Comparison of ENCODE assay signal across 2 fruit fly cellular contexts in the genomic region with DNA sequence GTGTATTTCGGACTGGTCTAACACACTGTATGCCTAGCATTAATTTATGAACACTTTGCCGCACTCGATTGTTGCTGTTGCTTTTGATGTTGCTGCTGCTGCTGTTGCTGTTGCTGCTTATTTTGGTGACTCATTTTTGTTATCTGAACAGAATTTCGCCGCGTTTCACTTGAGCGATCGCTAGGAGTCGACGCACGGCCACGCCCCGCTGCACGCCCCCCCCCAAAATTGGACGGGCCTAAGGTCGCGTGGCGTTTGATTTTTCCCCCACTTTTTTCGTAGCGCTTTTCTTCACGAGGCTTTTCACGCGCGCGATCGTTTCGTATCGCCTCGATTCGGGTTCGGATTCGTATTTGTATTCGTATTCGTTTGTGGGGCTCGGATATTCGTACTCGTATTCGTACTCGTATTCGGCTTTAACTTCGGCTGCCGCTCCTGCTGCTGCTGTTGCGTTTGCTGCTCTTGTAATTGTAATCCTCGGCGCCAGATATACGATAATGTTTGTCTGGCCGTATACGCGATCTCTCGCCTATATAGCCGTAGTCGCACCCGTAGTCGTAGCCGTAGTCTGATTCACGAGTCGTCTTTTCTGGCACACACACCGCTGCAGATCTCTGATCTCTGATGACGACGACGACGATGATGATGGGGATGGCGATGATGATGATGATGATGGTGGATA.
TF ChIP-seq lines count a peak whose summit lies in the region.

No protein-coding gene starts in this region.

TF ChIP-seq in whole organism, embryonic, 481 proteins besides CTCF, POLR2A, EP300 and RAD21 (continued from another document and continues in another):
- TF ChIP-seq kay (GFP tag; optimal IDR thresholded peaks at IDR 0.05; lab: Kevin White, UChicago) (peak; percentile 17), D19B (GFP tag; optimal IDR thresholded peaks at IDR 0.05; lab: Kevin White, UChicago) (no peak), tna (GFP tag; IDR thresholded peaks at IDR 0.05; lab: Robert Waterston, UW; ENCODE audit: partially characterized antibody) (no peak), CG6791 (GFP tag; IDR thresholded peaks at IDR 0.05; lab: Robert Waterston, UW; ENCODE audit: partially characterized antibody) (peak; percentile 47; the same call in 1 of the 3 replicates), odd (GFP tag; optimal IDR thresholded peaks at IDR 0.05; lab: Kevin White, UChicago) (peak; percentile 3), CG4820 (GFP tag; optimal IDR thresholded peaks at IDR 0.05; lab: Kevin White, UChicago) (no peak), CG14441 (GFP tag; IDR thresholded peaks at IDR 0.05; lab: Robert Waterston, UW) (no peak), lab (GFP tag; optimal IDR thresholded peaks at IDR 0.05; lab: Kevin White, UChicago) (peak; percentile 8), run (tag; optimal IDR thresholded peaks at IDR 0.05; lab: Kevin White, UChicago) (no peak), lbe (GFP tag; optimal IDR thresholded peaks at IDR 0.05; lab: Kevin White, UChicago) (no peak), Dad (GFP tag; optimal IDR thresholded peaks at IDR 0.05; lab: Kevin White, UChicago) (no peak), Xbp1 (GFP tag; optimal IDR thresholded peaks at IDR 0.05; lab: Kevin White, UChicago) (no peak), gfzf (GFP tag; optimal IDR thresholded peaks at IDR 0.05; lab: Kevin White, UChicago) (no peak), CG11695 (GFP tag; IDR thresholded peaks at IDR 0.05; lab: Robert Waterston, UW) (0 out of 3 replicates have a peak, but pooled peaks have one; percentile 21), CG10209 (GFP tag; optimal IDR thresholded peaks at IDR 0.05; lab: Kevin White, UChicago) (no peak), chn (GFP tag; optimal IDR thresholded peaks at IDR 0.05; lab: Kevin White, UChicago) (no peak), pzg (GFP tag; optimal IDR thresholded peaks at IDR 0.05; lab: Kevin White, UChicago) (no peak), bcd (GFP tag; optimal IDR thresholded peaks at IDR 0.05; lab: Kevin White, UChicago) (no peak), B-H2 (GFP tag; optimal IDR thresholded peaks at IDR 0.05; lab: Kevin White, UChicago) (no peak), sob (GFP tag; IDR thresholded peaks at IDR 0.05; lab: Robert Waterston, UW) (peak; percentile 18; the same call in 1 of the 2 replicates), Nf-YB (GFP tag; optimal IDR thresholded peaks at IDR 0.05; lab: Kevin White, UChicago) (peak; percentile 49), CG4328 (GFP tag; optimal IDR thresholded peaks at IDR 0.05; lab: Kevin White, UChicago) (no peak), pnt (GFP tag; optimal IDR thresholded peaks at IDR 0.05; lab: Kevin White, UChicago) (no peak), dan (GFP tag; IDR thresholded peaks at IDR 0.05; lab: Robert Waterston, UW) (no peak), lmd (GFP tag; IDR thresholded peaks at IDR 0.05; lab: Robert Waterston, UW) (no peak), CG1792 (GFP tag; optimal IDR thresholded peaks at IDR 0.05; lab: Kevin White, UChicago) (no peak), Abd-B (GFP tag; optimal IDR thresholded peaks at IDR 0.05; lab: Kevin White, UChicago) (no peak), CG11504 (tag; optimal IDR thresholded peaks at IDR 0.05; lab: Kevin White, UChicago) (peak; percentile 11), CG10321 (GFP tag; IDR thresholded peaks at IDR 0.05; lab: Robert Waterston, UW) (no peak), emc (GFP tag; optimal IDR thresholded peaks at IDR 0.05; lab: Kevin White, UChicago) (no peak), cwo (GFP tag; optimal IDR thresholded peaks at IDR 0.05; lab: Kevin White, UChicago) (peak; percentile 29), CG7556 (GFP tag; optimal IDR thresholded peaks at IDR 0.05; lab: Kevin White, UChicago) (no peak), CG2129 (GFP tag; IDR thresholded peaks at IDR 0.05; lab: Robert Waterston, UW; ENCODE audit: partially characterized antibody) (no peak), nom (GFP tag; optimal IDR thresholded peaks at IDR 0.05; lab: Kevin White, UChicago) (no peak), CG8359 (GFP tag; optimal IDR thresholded peaks at IDR 0.05; lab: Kevin White, UChicago; ENCODE audit: borderline replicate concordance) (no peak), CG12236 (GFP tag; optimal IDR thresholded peaks at IDR 0.05; lab: Kevin White, UChicago) (no peak), Ets97D (GFP tag; optimal IDR thresholded peaks at IDR 0.05; lab: Kevin White, UChicago) (no peak), danr (GFP tag; IDR thresholded peaks at IDR 0.05; lab: Robert Waterston, UW) (no peak), CG5180 (GFP tag; optimal IDR thresholded peaks at IDR 0.05; lab: Kevin White, UChicago) (peak; percentile 59), Ravus (GFP tag; IDR thresholded peaks at IDR 0.05; lab: Robert Waterston, UW) (no peak), CG17612 (GFP tag; IDR thresholded peaks at IDR 0.05; lab: Robert Waterston, UW) (no peak), mam (GFP tag; optimal IDR thresholded peaks at IDR 0.05; lab: Kevin White, UChicago) (no peak), dmrt11E (tag; optimal IDR thresholded peaks at IDR 0.05; lab: Kevin White, UChicago) (no peak), Scr (GFP tag; IDR thresholded peaks at IDR 0.05; lab: Robert Waterston, UW; ENCODE audit: partially characterized antibody) (no peak), Ets65A (GFP tag; lab: Kevin White, UChicago) (peak; percentile 16), CG11247 (GFP tag; IDR thresholded peaks at IDR 0.05; lab: Robert Waterston, UW) (no peak), CG33557 (GFP tag; optimal IDR thresholded peaks at IDR 0.05; lab: Kevin White, UChicago) (peak; percentile 3), z (GFP tag; IDR thresholded peaks at IDR 0.05; lab: Robert Waterston, UW) (peak; percentile 59), CoRest (tag; optimal IDR thresholded peaks at IDR 0.05; lab: Kevin White, UChicago) (no peak), CG17802 (tag; optimal IDR thresholded peaks at IDR 0.05; lab: Kevin White, UChicago) (no peak), gce (GFP tag; IDR thresholded peaks at IDR 0.05; lab: Robert Waterston, UW) (no peak), Nf-YC (tag; optimal IDR thresholded peaks at IDR 0.05; lab: Kevin White, UChicago) (peak; percentile 28), pita (GFP tag; optimal IDR thresholded peaks at IDR 0.05; lab: Kevin White, UChicago) (no peak), Deaf1 (tag; optimal IDR thresholded peaks at IDR 0.05; lab: Kevin White, UChicago) (peak; percentile 99), sd (tag; optimal IDR thresholded peaks at IDR 0.05; lab: Kevin White, UChicago) (peak; percentile 0), NC2β (GFP tag; optimal IDR thresholded peaks at IDR 0.05; lab: Kevin White, UChicago) (no peak), Camta (GFP tag; optimal IDR thresholded peaks at IDR 0.05; lab: Kevin White, UChicago) (no peak), CG16813 (GFP tag; IDR thresholded peaks at IDR 0.05; lab: Robert Waterston, UW; ENCODE audit: partially characterized antibody) (no peak), crc (GFP tag; optimal IDR thresholded peaks at IDR 0.05; lab: Kevin White, UChicago) (no peak), CG42726 (GFP tag; IDR thresholded peaks at IDR 0.05; lab: Robert Waterston, UW; ENCODE audit: partially characterized antibody) (no peak), Med (GFP tag; lab: Kevin White, UChicago) (peak; percentile 56), ftz-f1 (GFP tag; optimal IDR thresholded peaks at IDR 0.05; lab: Kevin White, UChicago) (peak; percentile 15), dimm (GFP tag; IDR thresholded peaks at IDR 0.05; lab: Robert Waterston, UW) (no peak)

TF ChIP-seq in whole organism, prepupa, 60 proteins besides CTCF, POLR2A, EP300 and RAD21 (continued from another document):
- TF ChIP-seq Hr4 (GFP tag; optimal IDR thresholded peaks at IDR 0.05; lab: Kevin White, UChicago) (no peak), Gug (GFP tag; IDR thresholded peaks at IDR 0.05; lab: Robert Waterston, UW) (no peak), Eip93F (GFP tag; optimal IDR thresholded peaks at IDR 0.05; lab: Kevin White, UChicago) (no peak), dac (GFP tag; optimal IDR thresholded peaks at IDR 0.05; lab: Kevin White, UChicago) (no peak), CG3032 (tag; optimal IDR thresholded peaks at IDR 0.05; lab: Kevin White, UChicago) (no peak), CG6854 (GFP tag; optimal IDR thresholded peaks at IDR 0.05; lab: Kevin White, UChicago) (no peak), CG6276 (GFP tag; optimal IDR thresholded peaks at IDR 0.05; lab: Kevin White, UChicago) (peak; percentile 16), acj6 (GFP tag; optimal IDR thresholded peaks at IDR 0.05; lab: Kevin White, UChicago) (no peak), Smox (GFP tag; optimal IDR thresholded peaks at IDR 0.05; lab: Kevin White, UChicago) (no peak), CG11294 (GFP tag; IDR thresholded peaks at IDR 0.05; lab: Robert Waterston, UW) (no peak), CG10631 (GFP tag; optimal IDR thresholded peaks at IDR 0.05; lab: Kevin White, UChicago) (no peak), CG10669 (GFP tag; optimal IDR thresholded peaks at IDR 0.05; lab: Kevin White, UChicago) (no peak), Ets21C (GFP tag; optimal IDR thresholded peaks at IDR 0.05; lab: Kevin White, UChicago) (no peak), CG3919 (GFP tag; optimal IDR thresholded peaks at IDR 0.05; lab: Kevin White, UChicago) (no peak), CG11902 (GFP tag; optimal IDR thresholded peaks at IDR 0.05; lab: Kevin White, UChicago) (no peak), lz (GFP tag; optimal IDR thresholded peaks at IDR 0.05; lab: Kevin White, UChicago) (no peak), CG16779 (tag; optimal IDR thresholded peaks at IDR 0.05; lab: Kevin White, UChicago) (no peak), eg (GFP tag; IDR thresholded peaks at IDR 0.05; lab: Robert Waterston, UW) (peak; percentile 36; the same call in 1 of the 3 replicates), salr (GFP tag; optimal IDR thresholded peaks at IDR 0.05; lab: Kevin White, UChicago) (no peak), fd59A (GFP tag; optimal IDR thresholded peaks at IDR 0.05; lab: Kevin White, UChicago) (no peak), CG1621 (tag; optimal IDR thresholded peaks at IDR 0.05; lab: Kevin White, UChicago) (peak; percentile 70), vri (GFP tag; optimal IDR thresholded peaks at IDR 0.05; lab: Kevin White, UChicago) (no peak), svp (GFP tag; lab: Kevin White, UChicago) (peak; percentile 69), achi (GFP tag; optimal IDR thresholded peaks at IDR 0.05; lab: Kevin White, UChicago) (no peak), CG8319 (GFP tag; optimal IDR thresholded peaks at IDR 0.05; lab: Kevin White, UChicago) (no peak)
